Worm (Caenorhabditis elegans): ENCODE data around the gene K09E4.4.
A peak's percentile ranks its signal among the peaks of the same experiment; 100 is the strongest.

Gene K09E4.4

DNA sequence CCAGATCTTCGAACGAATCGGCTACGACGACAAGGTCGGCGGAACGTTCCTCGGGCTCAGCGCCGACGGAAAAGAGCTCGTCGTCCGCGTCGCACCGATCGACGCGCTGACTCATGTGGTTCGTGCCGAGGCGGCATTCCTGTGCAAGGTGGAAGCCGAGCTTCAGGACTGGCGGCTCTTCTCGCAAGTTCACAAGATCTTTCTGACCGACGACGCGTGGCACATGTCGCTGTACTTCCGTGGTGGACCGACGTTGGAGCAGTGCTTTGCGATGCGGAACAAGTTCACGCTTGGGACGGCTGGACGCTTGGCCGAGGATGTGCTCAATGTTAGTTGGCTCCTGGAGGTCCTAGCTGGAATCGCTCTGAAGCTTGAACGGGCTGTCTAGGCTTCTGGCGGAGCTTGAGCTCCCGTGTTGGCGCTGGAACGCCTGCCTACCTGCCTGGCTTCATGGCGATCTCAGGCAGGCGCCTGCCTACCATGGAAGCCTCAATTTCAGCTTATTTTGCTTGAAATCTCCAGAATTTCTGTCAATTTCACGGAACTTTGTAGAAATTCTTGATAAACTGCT lies 17.0 kb upstream of the K09E4.4 start:
- TF ChIP-seq unc-62 (GFP tag; optimal IDR thresholded peaks at IDR 0.05) (no peak), efl-1 (optimal IDR thresholded peaks at IDR 0.05) (no peak), efl-1 (GFP tag; optimal IDR thresholded peaks at IDR 0.05 in 1 of 2) (peak in 1 of 2 experiments; percentile 4)

DNA sequence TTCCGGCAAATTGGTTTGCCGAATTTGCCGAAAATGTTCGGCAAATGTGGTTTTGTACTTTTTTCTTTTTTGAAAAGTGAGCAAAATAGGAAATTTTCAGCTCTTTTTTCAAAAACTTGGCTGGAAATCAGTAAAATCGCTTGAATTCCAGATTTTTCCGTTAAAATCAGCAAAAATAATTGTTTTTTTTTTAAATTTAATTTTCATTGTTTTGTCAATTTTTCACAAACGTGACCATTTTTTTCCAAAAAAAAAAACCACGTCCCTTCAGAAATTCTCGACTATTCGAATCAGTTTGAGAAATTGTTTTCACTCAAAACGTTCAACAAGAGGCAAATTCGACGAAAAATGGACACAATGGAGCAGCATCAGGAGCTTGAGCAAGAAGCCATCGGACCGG lies 15.6 kb upstream of the K09E4.4 start, which contains the start of gene K09E4.1:
Gene K09E4.1, plus strand, starts transcription at position 301 of the 400 bp plus-strand sequence.
- TF ChIP-seq vab-15 (tag; optimal IDR thresholded peaks at IDR 0.05) (no peak), aly-2 (tag; optimal IDR thresholded peaks at IDR 0.05) (no peak), mab-9 (GFP tag; IDR thresholded peaks at IDR 0.05) (no peak), irx-1 (tag; optimal IDR thresholded peaks at IDR 0.05) (no peak), nhr-12 (tag; optimal IDR thresholded peaks at IDR 0.05) (no peak), mef-2 (tag; optimal IDR thresholded peaks at IDR 0.05) (no peak), lin-14 (GFP tag; optimal IDR thresholded peaks at IDR 0.05) (no peak), fkh-4 (tag; optimal IDR thresholded peaks at IDR 0.05; ENCODE audit: borderline replicate concordance) (no peak), hpl-2 (GFP tag; optimal IDR thresholded peaks at IDR 0.05) (no peak), ztf-11 (tag; optimal IDR thresholded peaks at IDR 0.05) (no peak), mdl-1 (tag; optimal IDR thresholded peaks at IDR 0.05) (no peak), hlh-4 (tag; optimal IDR thresholded peaks at IDR 0.05) (no peak), sup-37 (GFP tag; optimal IDR thresholded peaks at IDR 0.05) (no peak), C16A3.4 (tag; optimal IDR thresholded peaks at IDR 0.05) (no peak)

DNA sequence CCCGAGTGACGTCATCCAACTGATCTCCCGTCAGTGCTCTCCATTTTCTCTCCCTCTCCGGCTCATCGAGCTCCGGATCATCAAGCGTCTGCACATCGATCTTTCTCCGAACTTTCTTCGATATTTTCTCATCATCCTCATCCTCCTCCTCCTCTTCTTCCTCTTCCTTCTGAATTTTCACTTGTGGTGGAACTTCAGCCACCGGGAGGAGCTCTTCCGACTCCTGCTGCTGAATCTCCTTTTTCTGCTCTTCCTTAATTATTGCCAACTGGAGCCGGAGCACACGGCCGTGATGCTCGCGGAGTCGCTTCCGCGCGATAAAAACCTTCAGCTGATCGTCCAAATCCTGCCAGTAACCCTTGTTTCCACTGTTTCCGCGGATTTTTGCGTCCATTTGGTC lies 14.3 kb upstream of the K09E4.4 start:
- TF ChIP-seq rnt-1 (tag; optimal IDR thresholded peaks at IDR 0.05) = no peak
- no peak for TF ChIP-seq lir-3 (tag; optimal IDR thresholded peaks at IDR 0.05; ENCODE audit: poor library complexity)
- no peak for TF ChIP-seq fkh-10 (GFP tag; optimal IDR thresholded peaks at IDR 0.05)
- TF ChIP-seq lin-14 (GFP tag; optimal IDR thresholded peaks at IDR 0.05) = no peak
- TF ChIP-seq ceh-63 (GFP tag; optimal IDR thresholded peaks at IDR 0.05) = no peak
- no peak for TF ChIP-seq pqm-1 (tag; optimal IDR thresholded peaks at IDR 0.05)

DNA sequence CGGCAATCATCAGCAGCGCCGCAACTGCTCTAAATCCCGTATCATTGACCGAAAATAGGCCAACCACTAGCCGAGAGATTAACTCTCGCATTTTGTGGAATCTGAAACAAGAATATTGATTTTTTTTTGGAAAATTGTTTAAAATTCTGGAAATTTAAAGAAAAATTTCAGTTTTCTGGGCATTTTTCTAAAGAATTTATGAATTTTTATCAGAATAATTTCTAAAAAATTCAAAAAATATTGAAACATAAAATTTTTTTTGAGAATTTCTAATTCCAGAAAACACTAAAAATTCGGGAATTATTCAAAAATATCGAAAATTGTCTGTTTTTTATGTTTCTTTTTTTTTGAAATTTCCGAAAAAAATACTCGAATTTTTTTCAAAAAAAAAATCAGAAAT lies 10.8 kb upstream of the K09E4.4 start, which contains the start of gene algn-3:
Gene algn-3, minus strand, starts transcription at position 101 of the 400 bp plus-strand sequence.
- TF ChIP-seq pax-3 (tag; optimal IDR thresholded peaks at IDR 0.05) (no peak), C16A3.4 (tag; optimal IDR thresholded peaks at IDR 0.05) (no peak), C34B4.2 (tag; optimal IDR thresholded peaks at IDR 0.05) (no peak), tlp-1 (tag; optimal IDR thresholded peaks at IDR 0.05) (no peak), nhr-76 (tag; optimal IDR thresholded peaks at IDR 0.05) (no peak), skn-1 (tag; optimal IDR thresholded peaks at IDR 0.05) (no peak), mdl-1 (tag; optimal IDR thresholded peaks at IDR 0.05) (no peak), unc-30 (tag; optimal IDR thresholded peaks at IDR 0.05) (no peak), nhr-85 (tag) (no peak), unc-62 (GFP tag; optimal IDR thresholded peaks at IDR 0.05) (no peak), nhr-77 (tag; optimal IDR thresholded peaks at IDR 0.05) (no peak), fos-1 (tag; optimal IDR thresholded peaks at IDR 0.05) (no peak), unc-130 (tag; optimal IDR thresholded peaks at IDR 0.05) (no peak), efl-3 (GFP tag; optimal IDR thresholded peaks at IDR 0.05) (no peak), nhr-20 (tag; optimal IDR thresholded peaks at IDR 0.05) (no peak), ceh-90 (tag; optimal IDR thresholded peaks at IDR 0.05) (no peak), dsc-1 (tag; optimal IDR thresholded peaks at IDR 0.05) (no peak)

DNA sequence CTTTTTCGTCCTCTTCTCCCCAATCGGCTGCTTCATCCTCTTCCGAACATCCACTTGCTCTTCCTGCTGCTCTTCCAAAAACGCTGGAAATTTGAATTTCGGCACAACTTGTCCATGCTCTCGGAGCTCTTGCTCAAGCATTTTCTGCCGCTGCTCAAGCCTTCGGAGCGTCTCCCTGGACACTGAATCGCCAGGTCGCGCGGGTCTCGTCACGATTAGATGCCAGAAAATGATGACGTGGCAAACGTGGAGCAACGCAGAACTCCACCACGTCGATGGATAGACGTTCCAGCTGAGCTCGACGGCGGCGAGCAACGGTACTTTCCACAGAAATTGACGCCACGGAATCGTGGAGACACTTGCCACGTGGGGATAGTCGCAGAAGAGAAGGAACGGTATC lies 7.2 kb upstream of the K09E4.4 start:
- no peak for TF ChIP-seq efl-3 (GFP tag; optimal IDR thresholded peaks at IDR 0.05)
- no peak for TF ChIP-seq pag-3 (tag; optimal IDR thresholded peaks at IDR 0.05; ENCODE audit: borderline replicate concordance, insufficient read depth)
- no peak for TF ChIP-seq C34B4.2 (tag; optimal IDR thresholded peaks at IDR 0.05)
- TF ChIP-seq ama-1 (optimal IDR thresholded peaks at IDR 0.05) = no peak
- TF ChIP-seq elt-2 (tag; optimal IDR thresholded peaks at IDR 0.05) = no peak
- no peak for TF ChIP-seq zag-1 (tag; optimal IDR thresholded peaks at IDR 0.05)
- TF ChIP-seq hpl-2 (GFP tag; optimal IDR thresholded peaks at IDR 0.05) = no peak
- TF ChIP-seq alr-1 (tag; optimal IDR thresholded peaks at IDR 0.05; ENCODE audit: borderline replicate concordance) = no peak
- TF ChIP-seq lin-35 (GFP tag; optimal IDR thresholded peaks at IDR 0.05) = no peak
- no peak for TF ChIP-seq pax-3 (tag; optimal IDR thresholded peaks at IDR 0.05)
- no peak for TF ChIP-seq nhr-19 (GFP tag; conservative IDR thresholded peaks at IDR 0.05)
- TF ChIP-seq isw-1 (GFP tag; IDR thresholded peaks at IDR 0.05) = no peak

Measured in whole organism, L1 larva.